Fruit fly (Drosophila melanogaster) whole organism, embryonic: ENCODE data around the gene Vdup1.

Experiments used
- B-H2 ChIP-seq: fragments of 200-800 bp; sonication (Bioruptor generic); optimal IDR thresholded peaks from 2 replicates; lab custom pipeline; 2018; ENCODE audit warnings: missing biosample characterization, mild to moderate bottlenecking, missing genetic modification characterization
- CG10959 ChIP-seq: fragments of 200-800 bp; sonication (Bioruptor generic); IDR thresholded peaks from 2 replicates; pipeline ENCODE4 v1.3.6; 2022; ENCODE audit warnings: missing biosample characterization, missing genetic modification characterization
- CG11398 ChIP-seq: fragments of 200-800 bp; sonication (Bioruptor generic); optimal IDR thresholded peaks from 2 replicates; lab custom pipeline; 2016; ENCODE audit warnings: missing biosample characterization, missing genetic modification characterization
- CG12104 ChIP-seq: fragments of 200-800 bp; sonication (Bioruptor generic); optimal IDR thresholded peaks from 3 replicates; lab custom pipeline; 2016; ENCODE audit warnings: missing biosample characterization, missing genetic modification characterization
- CG12659 ChIP-seq: fragments of 200-800 bp; sonication (Bioruptor generic); optimal IDR thresholded peaks from 3 replicates; lab custom pipeline; 2017; ENCODE audit warnings: mild to moderate bottlenecking, missing biosample characterization, missing genetic modification reagents, missing genetic modification characterization
- CG14441 ChIP-seq: fragments of 200-800 bp; sonication (Bioruptor generic); IDR thresholded peaks from 2 replicates; pipeline ENCODE4 v1.3.6; 2022; ENCODE audit warnings: missing biosample characterization, missing genetic modification characterization
- CG17568 ChIP-seq: fragments of 200-800 bp; sonication (Bioruptor generic); optimal IDR thresholded peaks from 2 replicates; lab custom pipeline; 2018; ENCODE audit warnings: missing biosample characterization, mild to moderate bottlenecking, missing genetic modification characterization, moderate library complexity
- CG17802 ChIP-seq: fragments of 200-800 bp; sonication (Bioruptor generic); optimal IDR thresholded peaks from 2 replicates; lab custom pipeline; 2018; ENCODE audit warnings: missing biosample characterization, mild to moderate bottlenecking, missing genetic modification characterization, moderate library complexity
- CG17912 ChIP-seq: fragments of 200-800 bp; sonication (Bioruptor generic); optimal IDR thresholded peaks from 2 replicates; lab custom pipeline; 2018; ENCODE audit warnings: missing biosample characterization, mild to moderate bottlenecking, missing genetic modification characterization
- CG1792 ChIP-seq: fragments of 200-800 bp; sonication (Bioruptor generic); optimal IDR thresholded peaks from 2 replicates; lab custom pipeline; 2016; ENCODE audit warnings: missing biosample characterization, missing genetic modification characterization
- CG18262 ChIP-seq: fragments of 200-800 bp; optimal IDR thresholded peaks from 3 replicates; lab custom pipeline; 2019; ENCODE audit warnings: missing biosample characterization, mild to moderate bottlenecking, missing genetic modification characterization, moderate library complexity
- CG18476 ChIP-seq: fragments of 200-800 bp; sonication (Bioruptor generic); optimal IDR thresholded peaks from 2 replicates; lab custom pipeline; 2016; ENCODE audit warnings: missing biosample characterization, mild to moderate bottlenecking, missing genetic modification characterization
- CG2116 ChIP-seq: fragments of 200-800 bp; sonication (Bioruptor generic); optimal IDR thresholded peaks from 3 replicates; lab custom pipeline; 2018; ENCODE audit warnings: missing biosample characterization, mild to moderate bottlenecking, missing genetic modification characterization
- CG2129 ChIP-seq: fragments of 200-800 bp; sonication (Bioruptor generic); IDR thresholded peaks from 2 replicates; pipeline ENCODE4 v1.3.6; 2022; ENCODE audit warnings: missing biosample characterization, missing genetic modification characterization; ENCODE audit not compliant: partially characterized antibody
- CG2202 ChIP-seq: fragments of 200-800 bp; sonication (Bioruptor generic); optimal IDR thresholded peaks from 2 replicates; lab custom pipeline; 2018; ENCODE audit warnings: missing biosample characterization, mild to moderate bottlenecking, missing genetic modification characterization
- CG2678 ChIP-seq: fragments of 200-800 bp; sonication (Bioruptor generic); optimal IDR thresholded peaks from 3 replicates; lab custom pipeline; 2019; ENCODE audit warnings: missing biosample characterization, mild to moderate bottlenecking, missing genetic modification characterization, moderate library complexity
- CG34422 ChIP-seq: fragments of 200-800 bp; sonication (Bioruptor generic); IDR thresholded peaks from 3 replicates; pipeline ENCODE4 v1.3.6; 2022; ENCODE audit warnings: missing biosample characterization, missing genetic modification characterization
- CG4424 ChIP-seq: fragments of 200-800 bp; sonication (Bioruptor generic); optimal IDR thresholded peaks from 3 replicates; lab custom pipeline; 2016; ENCODE audit warnings: missing biosample characterization, missing genetic modification characterization
- CG5180 ChIP-seq: fragments of 200-800 bp; sonication (Bioruptor generic); optimal IDR thresholded peaks from 3 replicates; lab custom pipeline; 2017; ENCODE audit warnings: missing biosample characterization, missing genetic modification characterization, mild to moderate bottlenecking, moderate library complexity, missing genetic modification reagents
- CG5245 ChIP-seq: fragments of 200-800 bp; sonication (Bioruptor generic); optimal IDR thresholded peaks from 3 replicates; lab custom pipeline; 2016; ENCODE audit warnings: missing biosample characterization, missing genetic modification characterization
- CG6765 ChIP-seq: fragments of 200-800 bp; sonication (Bioruptor generic); optimal IDR thresholded peaks from 3 replicates; lab custom pipeline; 2017; ENCODE audit warnings: missing biosample characterization, mild to moderate bottlenecking, missing genetic modification characterization
- CG9817 ChIP-seq: fragments of 200-800 bp; sonication (Bioruptor generic); optimal IDR thresholded peaks from 2 replicates; lab custom pipeline; 2018; ENCODE audit warnings: missing biosample characterization, mild to moderate bottlenecking, missing genetic modification characterization, moderate library complexity
- Chrac-16 ChIP-seq: fragments of 200-800 bp; sonication (Bioruptor generic); optimal IDR thresholded peaks from 3 replicates; lab custom pipeline; 2016; ENCODE audit warnings: missing biosample characterization, missing genetic modification characterization
- D19A ChIP-seq: fragments of 200-800 bp; optimal IDR thresholded peaks from 3 replicates; lab custom pipeline; 2019; ENCODE audit warnings: missing biosample characterization, mild to moderate bottlenecking, missing genetic modification characterization, moderate library complexity
- Dll ChIP-seq: fragments of 200-800 bp; sonication (Bioruptor generic); IDR thresholded peaks from 4 replicates; pipeline ENCODE4 v1.3.6; 2022; ENCODE audit warnings: missing biosample characterization, missing genetic modification characterization; ENCODE audit not compliant: partially characterized antibody
- Dref ChIP-seq: fragments of 200-800 bp; sonication (Bioruptor generic); IDR thresholded peaks from 2 replicates; pipeline ENCODE4 v1.3.6; 2022; ENCODE audit warnings: missing biosample characterization, missing genetic modification characterization
- Fer3 ChIP-seq: fragments of 200-800 bp; sonication (Bioruptor generic); optimal IDR thresholded peaks from 2 replicates; lab custom pipeline; 2018; ENCODE audit warnings: missing biosample characterization, mild to moderate bottlenecking, missing genetic modification characterization, moderate library complexity
- Meics ChIP-seq: fragments of 200-800 bp; sonication (Bioruptor generic); optimal IDR thresholded peaks from 2 replicates; lab custom pipeline; 2017; ENCODE audit warnings: missing biosample characterization, mild to moderate bottlenecking, missing genetic modification characterization
- NC2β ChIP-seq: fragments of 200-800 bp; sonication (Bioruptor generic); optimal IDR thresholded peaks from 2 replicates; lab custom pipeline; 2016; ENCODE audit warnings: missing biosample characterization, missing genetic modification characterization
- Oli ChIP-seq: fragments of 200-800 bp; sonication (Bioruptor generic); optimal IDR thresholded peaks from 2 replicates; lab custom pipeline; 2018; ENCODE audit warnings: missing biosample characterization, mild to moderate bottlenecking, missing genetic modification characterization, moderate library complexity
- Spps ChIP-seq: fragments of 200-800 bp; sonication (Bioruptor generic); optimal IDR thresholded peaks from 2 replicates; lab custom pipeline; 2018; ENCODE audit warnings: missing biosample characterization, mild to moderate bottlenecking, missing genetic modification characterization
- ab ChIP-seq: fragments of 200-800 bp; sonication (Bioruptor generic); optimal IDR thresholded peaks from 2 replicates; lab custom pipeline; 2016; ENCODE audit warnings: missing biosample characterization, missing genetic modification characterization
- ac ChIP-seq: fragments of 200-800 bp; sonication (Bioruptor generic); optimal IDR thresholded peaks from 3 replicates; lab custom pipeline; 2017; ENCODE audit warnings: missing biosample characterization, mild to moderate bottlenecking, missing genetic modification characterization
- bigmax ChIP-seq: fragments of 200-800 bp; sonication (Bioruptor generic); optimal IDR thresholded peaks from 2 replicates; lab custom pipeline; 2018; ENCODE audit warnings: missing biosample characterization, mild to moderate bottlenecking, missing genetic modification characterization
- cad ChIP-seq: fragments of >200 bp; optimal IDR thresholded peaks from 2 replicates; lab custom pipeline; 2017; ENCODE audit warnings: missing biosample characterization, missing genetic modification characterization
- crp ChIP-seq, 2 experiments: fragments of 200-800 bp; sonication (Bioruptor generic); optimal IDR thresholded peaks; 2 replicates in 1 of 2; 3 replicates in 1 of 2; lab custom pipeline; 2017; ENCODE audit warnings: missing biosample characterization in 2 of 2, missing genetic modification characterization in 2 of 2, mild to moderate bottlenecking in 1 of 2, moderate library complexity in 1 of 2
- dan ChIP-seq: fragments of 200-800 bp; sonication (Bioruptor generic); IDR thresholded peaks from 2 replicates; pipeline ENCODE4 v1.3.6; 2022; ENCODE audit warnings: missing biosample characterization, missing genetic modification characterization
- dati ChIP-seq: fragments of 200-800 bp; sonication (Bioruptor generic); IDR thresholded peaks from 2 replicates; pipeline ENCODE4 v1.3.6; 2022; ENCODE audit warnings: missing biosample characterization, missing genetic modification characterization
- gcm ChIP-seq: fragments of 200-800 bp; sonication (Bioruptor generic); optimal IDR thresholded peaks from 2 replicates; lab custom pipeline; 2019; ENCODE audit warnings: missing biosample characterization, mild to moderate bottlenecking, missing genetic modification characterization, moderate library complexity
- grn ChIP-seq: fragments of 200-800 bp; sonication (Bioruptor generic); optimal IDR thresholded peaks from 3 replicates; lab custom pipeline; 2017; ENCODE audit warnings: missing biosample characterization, missing genetic modification characterization
- nerfin-1 ChIP-seq: fragments of 200-800 bp; sonication (Bioruptor generic); optimal IDR thresholded peaks from 3 replicates; lab custom pipeline; 2019; ENCODE audit warnings: missing biosample characterization, mild to moderate bottlenecking, missing genetic modification characterization, moderate library complexity
- nom ChIP-seq: fragments of 200-800 bp; sonication (Bioruptor generic); optimal IDR thresholded peaks from 2 replicates; lab custom pipeline; 2017; ENCODE audit warnings: missing biosample characterization, missing genetic modification characterization, mild to moderate bottlenecking, moderate library complexity, missing genetic modification reagents
- pb ChIP-seq: fragments of 200-800 bp; sonication (Bioruptor generic); optimal IDR thresholded peaks from 3 replicates; lab custom pipeline; 2016; ENCODE audit warnings: missing biosample characterization, missing genetic modification characterization
- ranshi ChIP-seq: fragments of 200-800 bp; sonication (Bioruptor generic); IDR thresholded peaks from 2 replicates; pipeline ENCODE4 v1.3.6; 2022; ENCODE audit warnings: missing biosample characterization, missing genetic modification characterization
- shn ChIP-seq: fragments of 200-800 bp; sonication (Bioruptor generic); optimal IDR thresholded peaks from 3 replicates; lab custom pipeline; 2016; ENCODE audit warnings: missing biosample characterization, missing genetic modification characterization
- tio ChIP-seq: fragments of 200-800 bp; sonication (Bioruptor generic); optimal IDR thresholded peaks from 2 replicates; lab custom pipeline; 2017; ENCODE audit warnings: missing biosample characterization, missing genetic modification characterization, inconsistent platforms
- wdn ChIP-seq: fragments of 200-800 bp; sonication (Bioruptor generic); IDR thresholded peaks from 2 replicates; pipeline ENCODE4 v1.3.6; 2022; ENCODE audit warnings: missing biosample characterization, missing genetic modification characterization
- zen ChIP-seq: fragments of 200-800 bp; sonication (Bioruptor generic); optimal IDR thresholded peaks from 3 replicates; lab custom pipeline; 2018; ENCODE audit warnings: missing biosample characterization, mild to moderate bottlenecking, missing genetic modification characterization, moderate library complexity

The Vdup1 gene

dm6 chr3L:199754-200596 is 21.2 kb upstream of the Vdup1 start, which contains the start of the genes rno and mri (continued):
- TF ChIP-seq dan (GFP tag; lab: Robert Waterston, UW) (no peak), CG5180 (GFP tag; lab: Kevin White, UChicago) (peak; percentile 53), Meics (GFP tag; lab: Kevin White, UChicago) (peak; percentile 65), Fer3 (tag; lab: Kevin White, UChicago) (peak; percentile 75), ac (GFP tag; lab: Kevin White, UChicago) (no peak), CG1792 (GFP tag; lab: Kevin White, UChicago) (no peak), Dll (GFP tag; lab: Robert Waterston, UW) (peak; percentile 95), CG17912 (GFP tag; lab: Kevin White, UChicago) (no peak), CG2678 (peak; percentile 68), CG34422 (GFP tag; lab: Robert Waterston, UW) (peak; percentile 58; the same call in 1 of the 3 replicates), CG12104 (GFP tag; lab: Kevin White, UChicago) (peak; percentile 67), D19A (tag; lab: Kevin White, UChicago) (peak; percentile 58), ranshi (GFP tag; lab: Robert Waterston, UW) (peak; percentile 83), CG17568 (no peak), CG2116 (GFP tag; lab: Kevin White, UChicago) (peak; percentile 99), CG14441 (peak; percentile 78), nerfin-1 (tag; lab: Kevin White, UChicago) (peak; percentile 36), CG18262 (tag; lab: Kevin White, UChicago) (peak; percentile 84), pb (GFP tag; lab: Kevin White, UChicago) (no peak), nom (GFP tag; lab: Kevin White, UChicago) (no peak), CG6765 (GFP tag; lab: Kevin White, UChicago) (no peak), crp (GFP tag; optimal IDR thresholded peaks at IDR 0.05; lab: Kevin White, UChicago) (peak in 1 of 2 experiments; percentile 11), dati (GFP tag; lab: Robert Waterston, UW) (peak; percentile 46; the same call in 1 of the 2 replicates), Chrac-16 (GFP tag; lab: Kevin White, UChicago) (peak; percentile 67), CG2129 (peak; percentile 82), shn (no peak), wdn (GFP tag; lab: Robert Waterston, UW) (no peak), zen (tag; lab: Kevin White, UChicago) (peak; percentile 81), CG10959 (GFP tag; lab: Robert Waterston, UW) (no peak), NC2β (GFP tag; lab: Kevin White, UChicago) (no peak), Dref (peak; percentile 83), CG18476 (GFP tag; lab: Kevin White, UChicago) (no peak), Spps (tag; lab: Kevin White, UChicago) (peak; percentile 15), gcm (GFP tag; lab: Kevin White, UChicago) (no peak), CG5245 (peak; percentile 39), grn (GFP tag; lab: Kevin White, UChicago) (no peak), ab (GFP tag; lab: Kevin White, UChicago) (no peak), B-H2 (GFP tag; lab: Kevin White, UChicago) (peak; percentile 79), CG2202 (tag; lab: Kevin White, UChicago) (no peak), CG4424 (peak; percentile 60), cad (GFP tag; lab: Kevin White, UChicago) (no peak), Oli (tag; lab: Kevin White, UChicago) (peak; percentile 56), bigmax (GFP tag; lab: Kevin White, UChicago) (no peak), CG11398 (GFP tag; lab: Kevin White, UChicago) (no peak), tio (no peak), CG17802 (peak; percentile 18), CG12659 (GFP tag; lab: Kevin White, UChicago) (peak; percentile 60), CG9817 (tag; lab: Kevin White, UChicago) (peak; percentile 77)
